Fruit fly (Drosophila melanogaster): ENCODE data around the gene Rubicon.
A peak's percentile ranks its signal among the peaks of the same experiment; 100 is the strongest.

The Rubicon gene

DNA sequence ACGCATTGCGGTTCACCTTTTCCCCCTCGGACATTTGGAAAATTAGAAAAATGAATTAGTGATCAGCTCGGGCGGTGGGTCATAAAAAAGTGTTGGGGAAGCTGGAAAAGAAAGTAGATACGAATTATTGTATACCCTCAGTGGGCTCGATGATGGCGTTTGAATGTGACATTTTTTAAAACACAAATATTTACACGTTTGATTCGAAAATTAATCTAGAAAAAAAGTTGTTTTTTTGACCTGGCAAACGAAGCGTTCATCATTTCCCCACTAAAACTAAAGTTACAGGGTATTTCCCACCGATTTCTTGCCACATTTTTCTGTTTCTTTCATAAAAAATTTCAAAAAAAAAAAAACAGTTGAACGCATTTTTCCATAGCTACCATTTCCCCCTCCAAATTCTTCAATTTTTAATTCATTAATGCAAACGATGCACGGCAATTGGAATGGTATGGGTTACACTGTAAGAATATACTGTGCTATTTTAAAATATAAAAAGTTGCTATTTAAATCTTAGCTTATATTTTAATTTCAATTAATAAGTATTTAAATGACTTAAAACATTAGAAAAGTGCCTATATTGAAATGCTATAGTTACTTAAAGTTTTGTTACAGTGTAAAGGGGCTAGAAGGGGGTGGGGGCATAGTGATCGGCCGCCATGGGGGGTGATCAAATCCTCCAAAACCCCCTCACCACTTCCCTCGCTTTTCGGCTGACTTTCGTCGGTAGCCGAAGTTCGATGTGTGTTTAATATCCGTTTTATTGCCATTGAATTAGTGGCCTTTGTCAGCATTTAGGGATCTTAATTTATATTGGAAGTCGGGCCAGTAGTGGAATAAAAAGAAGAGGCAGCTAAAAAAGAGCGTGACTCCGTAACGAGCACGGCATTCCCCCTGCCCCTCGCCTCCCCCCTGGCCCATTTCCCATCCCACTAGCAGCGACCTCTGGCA is 5.2 kb upstream of the Rubicon start (continued):
- TF ChIP-seq CG12104 (GFP tag; optimal IDR thresholded peaks at IDR 0.05) (no peak), CG5180 (GFP tag; optimal IDR thresholded peaks at IDR 0.05) (no peak), Abd-B (GFP tag; optimal IDR thresholded peaks at IDR 0.05) (peak; percentile 49), CG15696 (tag; optimal IDR thresholded peaks at IDR 0.05) (peak; percentile 50), CG2875 (GFP tag; optimal IDR thresholded peaks at IDR 0.05) (peak; percentile 7), CG17912 (GFP tag; optimal IDR thresholded peaks at IDR 0.05) (no peak), ATbp (GFP tag; optimal IDR thresholded peaks at IDR 0.05) (no peak), amos (GFP tag; IDR thresholded peaks at IDR 0.05; ENCODE audit: partially characterized antibody) (no peak), CG2712 (tag; optimal IDR thresholded peaks at IDR 0.05) (peak; percentile 78), ken (GFP tag; IDR thresholded peaks at IDR 0.05) (peak; percentile 76), Sry-δ (GFP tag; optimal IDR thresholded peaks at IDR 0.05) (no peak), sens-2 (GFP tag; IDR thresholded peaks at IDR 0.05) (no peak), crol (GFP tag; IDR thresholded peaks at IDR 0.05) (peak; percentile 84), CG32772 (GFP tag; IDR thresholded peaks at IDR 0.05) (peak; percentile 55), Trl (optimal IDR thresholded peaks at IDR 0.05) (no peak), Trl (GFP tag; optimal IDR thresholded peaks at IDR 0.05) (no peak), phol (tag; optimal IDR thresholded peaks at IDR 0.05) (peak; percentile 61), Dip2 (GFP tag; IDR thresholded peaks at IDR 0.05) (no peak), tap (tag; optimal IDR thresholded peaks at IDR 0.05) (no peak), BEAF-32 (GFP tag; optimal IDR thresholded peaks at IDR 0.05) (no peak), ems (GFP tag; optimal IDR thresholded peaks at IDR 0.05) (peak; percentile 32), CG7357 (GFP tag; IDR thresholded peaks at IDR 0.05) (0 out of 3 replicates have a peak, but pooled peaks have one; percentile 33), CG13424 (tag; optimal IDR thresholded peaks at IDR 0.05) (peak; percentile 24), CG10654 (GFP tag; optimal IDR thresholded peaks at IDR 0.05) (no peak), trem (tag; optimal IDR thresholded peaks at IDR 0.05) (peak; percentile 14), stc (GFP tag; IDR thresholded peaks at IDR 0.05) (0 out of 2 replicates have a peak, but pooled peaks have one; percentile 64), esg (GFP tag; conservative IDR thresholded peaks at IDR 0.05) (peak; percentile 58), YL-1 (GFP tag; optimal IDR thresholded peaks at IDR 0.05) (no peak), CG1024 (GFP tag; IDR thresholded peaks at IDR 0.05) (peak; percentile 64), Ptx1 (GFP tag; IDR thresholded peaks at IDR 0.05) (peak; percentile 52), gcm (GFP tag; optimal IDR thresholded peaks at IDR 0.05) (peak; percentile 41), jumu (GFP tag; optimal IDR thresholded peaks at IDR 0.05) (peak; percentile 5), sc (optimal IDR thresholded peaks at IDR 0.05) (no peak), sc (GFP tag; optimal IDR thresholded peaks at IDR 0.05) (no peak), btn (GFP tag; optimal IDR thresholded peaks at IDR 0.05) (no peak), dati (GFP tag; IDR thresholded peaks at IDR 0.05) (no peak), CG14014 (GFP tag; IDR thresholded peaks at IDR 0.05) (no peak), psq (GFP tag; optimal IDR thresholded peaks at IDR 0.05) (no peak), CG10959 (GFP tag; IDR thresholded peaks at IDR 0.05) (peak; percentile 74), zf30C (GFP tag; optimal IDR thresholded peaks at IDR 0.05) (peak; percentile 52), kay (GFP tag; optimal IDR thresholded peaks at IDR 0.05) (no peak), CG6654 (GFP tag; optimal IDR thresholded peaks at IDR 0.05) (no peak), ash1 (GFP tag; optimal IDR thresholded peaks at IDR 0.05) (no peak), CG4360 (GFP tag; IDR thresholded peaks at IDR 0.05) (0 out of 2 replicates have a peak, but pooled peaks have one; percentile 16), CG3281 (GFP tag; optimal IDR thresholded peaks at IDR 0.05) (no peak), CG11247 (GFP tag; IDR thresholded peaks at IDR 0.05) (peak; percentile 27; the same call in 1 of the 2 replicates), knrl (GFP tag; IDR thresholded peaks at IDR 0.05; ENCODE audit: partially characterized antibody) (no peak), CG2120 (GFP tag; optimal IDR thresholded peaks at IDR 0.05) (no peak), ssp (GFP tag; IDR thresholded peaks at IDR 0.05) (peak; percentile 32; the same call in 1 of the 2 replicates), p53 (GFP tag; optimal IDR thresholded peaks at IDR 0.05) (no peak)
